Worm (Caenorhabditis elegans) whole organism, L3 larva: ENCODE measurements around the gene snr-5.

Experiments used
- R02D3.7 ChIP-seq: fragments of 150-350 bp; optimal IDR thresholded peaks from 2 replicates; lab custom pipeline; 2014; ENCODE audit warnings: missing biosample characterization, missing genetic modification characterization
- ama-1 ChIP-seq: fragments of 150-350 bp; optimal IDR thresholded peaks from 2 replicates; lab custom pipeline; 2018
- ceh-82 ChIP-seq: fragments of 150-350 bp; optimal IDR thresholded peaks from 2 replicates; lab custom pipeline; 2014; ENCODE audit warnings: missing biosample characterization, missing genetic modification characterization
- daf-12 ChIP-seq: fragments of 150-350 bp; optimal IDR thresholded peaks from 2 replicates; lab custom pipeline; 2014; ENCODE audit warnings: missing biosample characterization, missing genetic modification reagents, missing genetic modification characterization
- egl-27 ChIP-seq: sonication (generic microtip); optimal IDR thresholded peaks from 4 replicates; lab custom pipeline; 2017; ENCODE audit warnings: missing biosample characterization, missing genetic modification reagents, missing genetic modification characterization
- egl-5 ChIP-seq: fragments of 150-350 bp; optimal IDR thresholded peaks from 2 replicates; lab custom pipeline; 2017; ENCODE audit warnings: missing biosample characterization, missing genetic modification reagents, missing genetic modification characterization, inconsistent platforms
- elt-1 ChIP-seq: fragments of 150-350 bp; optimal IDR thresholded peaks from 2 replicates; lab custom pipeline; 2014; ENCODE audit warnings: missing biosample characterization, missing genetic modification characterization
- eor-1 ChIP-seq, 2 experiments: fragments of 150-350 bp; optimal IDR thresholded peaks; 2 replicates each; lab custom pipeline; 2014 to 2018; ENCODE audit warnings: missing biosample characterization in 2 of 2, missing genetic modification characterization in 2 of 2
- fkh-2 ChIP-seq: fragments of 150-350 bp; optimal IDR thresholded peaks from 2 replicates; lab custom pipeline; 2014; ENCODE audit warnings: missing biosample characterization, missing genetic modification reagents, missing genetic modification characterization
- fos-1 ChIP-seq: fragments of 150-350 bp; optimal IDR thresholded peaks from 2 replicates; lab custom pipeline; 2014; ENCODE audit warnings: missing biosample characterization, missing genetic modification characterization
- hmg-11 ChIP-seq: sonication (generic microtip); optimal IDR thresholded peaks from 2 replicates; lab custom pipeline; 2016; ENCODE audit warnings: missing genetic modification characterization, missing compliant biosample characterization
- lin-15B ChIP-seq: fragments of 150-350 bp; optimal IDR thresholded peaks from 2 replicates; lab custom pipeline; 2014; ENCODE audit warnings: missing biosample characterization, missing genetic modification characterization
- mdl-1 ChIP-seq: fragments of 150-350 bp; optimal IDR thresholded peaks from 2 replicates; lab custom pipeline; 2014; ENCODE audit warnings: missing biosample characterization, missing genetic modification characterization
- nfya-1 ChIP-seq: sonication (generic microtip); optimal IDR thresholded peaks from 2 replicates; lab custom pipeline; 2017; ENCODE audit warnings: missing genetic modification characterization, mild to moderate bottlenecking, missing compliant biosample characterization, antibody characterized with exemption, moderate library complexity; ENCODE audit not compliant: insufficient read depth
- nhr-11 ChIP-seq: fragments of 150-350 bp; optimal IDR thresholded peaks from 2 replicates; lab custom pipeline; 2014; ENCODE audit warnings: missing biosample characterization, missing genetic modification characterization
- nhr-12 ChIP-seq: fragments of 150-350 bp; optimal IDR thresholded peaks from 2 replicates; lab custom pipeline; 2014; ENCODE audit warnings: missing biosample characterization, missing genetic modification characterization
- nhr-23 ChIP-seq: fragments of 150-350 bp; optimal IDR thresholded peaks from 2 replicates; lab custom pipeline; 2014; ENCODE audit warnings: missing biosample characterization, missing genetic modification reagents, missing genetic modification characterization
- nhr-237 ChIP-seq: fragments of 150-350 bp; optimal IDR thresholded peaks from 2 replicates; lab custom pipeline; 2014; ENCODE audit warnings: missing biosample characterization, missing genetic modification characterization
- nhr-25 ChIP-seq: sonication (generic microtip); optimal IDR thresholded peaks from 2 replicates; lab custom pipeline; 2017; ENCODE audit warnings: missing biosample characterization, missing genetic modification characterization
- pha-4 ChIP-seq: fragments of 150-350 bp; optimal IDR thresholded peaks from 2 replicates; lab custom pipeline; 2014; ENCODE audit warnings: missing biosample characterization, missing genetic modification reagents, missing genetic modification characterization
- sea-2 ChIP-seq: fragments of 150-350 bp; sonication (generic microtip); optimal IDR thresholded peaks from 4 replicates; lab custom pipeline; 2014; ENCODE audit warnings: missing biosample characterization, missing genetic modification reagents, missing genetic modification characterization
- skn-1 ChIP-seq: fragments of 150-350 bp; optimal IDR thresholded peaks from 2 replicates; lab custom pipeline; 2014; ENCODE audit warnings: missing biosample characterization, missing genetic modification characterization
- unc-62 ChIP-seq: fragments of 150-350 bp; sonication (generic microtip); optimal IDR thresholded peaks from 4 replicates; lab custom pipeline; 2014; ENCODE audit warnings: missing biosample characterization, missing genetic modification reagents, missing genetic modification characterization
- ztf-4 ChIP-seq: fragments of 150-350 bp; optimal IDR thresholded peaks from 2 replicates; lab custom pipeline; 2014; ENCODE audit warnings: missing biosample characterization, missing genetic modification characterization

The snr-5 gene

DNA sequence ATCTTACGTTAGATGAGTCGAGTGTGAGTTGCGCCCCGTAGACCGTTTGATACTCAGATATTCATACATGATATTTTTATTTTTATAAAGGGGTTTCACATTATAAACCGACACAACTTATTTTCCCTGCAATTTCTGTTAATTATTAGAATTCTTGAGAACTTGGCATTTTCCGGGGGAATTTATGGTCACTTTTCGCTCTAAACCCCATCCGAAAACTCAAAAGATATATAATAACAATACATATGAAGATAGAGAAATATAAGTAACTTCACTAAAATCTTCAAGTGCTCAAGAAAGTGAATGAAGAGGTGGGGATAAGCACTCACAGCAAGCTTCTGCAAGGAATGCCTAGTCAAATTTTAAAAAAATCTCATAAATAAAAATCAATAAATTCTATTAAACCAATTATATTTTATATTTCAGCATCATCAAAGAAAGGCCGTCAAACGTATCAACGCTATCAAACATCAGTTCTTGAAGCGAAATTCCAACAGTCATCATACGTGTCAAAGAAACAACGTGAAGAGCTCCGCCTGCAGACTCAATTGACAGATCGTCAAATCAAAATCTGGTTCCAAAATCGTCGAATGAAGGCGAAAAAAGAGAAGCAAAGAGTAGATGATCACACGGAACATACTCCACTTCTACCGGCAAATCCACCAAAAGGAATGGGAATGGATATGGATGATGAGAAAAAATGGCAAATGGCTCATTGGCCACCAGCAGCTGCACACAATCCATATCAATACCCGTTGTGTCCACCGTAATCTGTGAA is 46.1 kb upstream of the snr-5 start:
- TF ChIP-seq R02D3.7 (tag; lab: Kevin White, UChicago) (no peak), skn-1 (tag; lab: Kevin White, UChicago) (peak; percentile 100), egl-5 (tag; lab: Kevin White, UChicago) (peak; percentile 27), nhr-23 (tag; lab: Kevin White, UChicago) (peak; percentile 99), sea-2 (GFP tag; lab: Kevin White, UChicago) (no peak)

DNA sequence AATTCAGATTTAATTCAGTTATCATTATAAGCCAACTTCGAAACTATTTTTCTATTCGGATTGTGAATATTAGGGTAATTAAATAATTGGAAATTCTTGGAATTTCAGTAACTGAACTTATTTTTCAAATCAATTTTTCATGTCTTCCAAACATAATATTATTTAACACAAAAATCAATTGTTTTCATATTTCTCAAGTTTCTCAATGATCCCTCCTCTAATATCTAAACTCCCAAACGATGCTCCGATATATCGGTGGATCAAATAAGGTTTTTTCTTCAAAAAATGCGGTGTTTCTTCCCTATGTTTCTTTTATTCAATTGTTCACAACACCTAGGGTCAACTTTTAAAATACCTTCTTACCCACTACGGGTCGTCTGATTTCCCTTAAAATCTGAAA is 45.4 kb upstream of the snr-5 start:
- no peak for TF ChIP-seq elt-1 (tag; lab: Kevin White, UChicago)
- TF ChIP-seq nhr-23 (tag; lab: Kevin White, UChicago), result peak; percentile 100
- TF ChIP-seq skn-1 (tag; lab: Kevin White, UChicago), result peak; percentile 100
- TF ChIP-seq, all 47 proteins: peak for 2

- TF ChIP-seq egl-5 (tag; lab: Kevin White, UChicago) (peak; percentile 100), ama-1 (lab: Kevin White, UChicago) (no peak), daf-12 (tag; lab: Kevin White, UChicago) (no peak)
These were observed 42.9 kb upstream of the snr-5 start for ce11 chrIII:7818965-7819364.

- TF ChIP-seq nfya-1, result peak; percentile 69
- peak; percentile 100 for TF ChIP-seq egl-5 (tag; lab: Kevin White, UChicago)
- no peak for TF ChIP-seq daf-12 (tag; lab: Kevin White, UChicago)
These were observed 42.0 kb upstream of the snr-5 start for ce11 chrIII:7819866-7820265.

DNA sequence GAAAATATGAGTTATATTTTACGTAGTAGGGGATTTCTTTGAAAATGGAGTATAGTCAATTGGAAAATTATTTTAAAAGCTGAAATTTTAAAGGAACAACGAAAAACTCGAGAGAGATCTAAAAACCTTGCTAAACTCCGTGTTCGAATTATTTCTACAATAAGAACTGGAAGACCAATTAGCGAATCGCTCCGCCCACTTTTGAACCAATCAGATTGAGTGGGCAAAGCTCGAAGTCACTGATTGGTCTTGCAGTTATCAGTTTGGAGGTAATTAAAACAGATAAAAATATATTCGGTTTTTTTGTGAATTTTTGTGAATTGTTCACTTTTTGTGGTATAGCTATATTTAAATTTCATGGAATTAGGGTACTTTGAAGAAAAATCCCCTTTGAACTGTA is 38.6 kb upstream of the snr-5 start:
- TF ChIP-seq fkh-2 (no peak), ceh-82 (no peak), ztf-4 (tag; lab: Kevin White, UChicago) (no peak), unc-62 (GFP tag; lab: Kevin White, UChicago) (no peak), hmg-11 (tag; lab: Kevin White, UChicago) (no peak), daf-12 (tag; lab: Kevin White, UChicago) (no peak), nfya-1 (peak; percentile 98), R02D3.7 (tag; lab: Kevin White, UChicago) (no peak)

ce11 chrIII:7824041-7824440 is 37.8 kb upstream of the snr-5 start:
- peak; percentile 100 for TF ChIP-seq egl-5 (tag; lab: Kevin White, UChicago)
- no peak for TF ChIP-seq nhr-11 (tag; lab: Kevin White, UChicago)

- peak; percentile 42 for TF ChIP-seq lin-15B
- TF ChIP-seq eor-1 (tag; optimal IDR thresholded peaks at IDR 0.05; lab: Kevin White, UChicago), result no peak
- TF ChIP-seq nhr-237 (tag; lab: Kevin White, UChicago), result no peak
- TF ChIP-seq nhr-12 (tag; lab: Kevin White, UChicago), result no peak
- peak; percentile 21 for TF ChIP-seq nhr-25 (tag; lab: Kevin White, UChicago)
- TF ChIP-seq mdl-1, result no peak
- peak; percentile 6 for TF ChIP-seq nhr-23 (tag; lab: Kevin White, UChicago)
- no peak for TF ChIP-seq fos-1 (tag; lab: Kevin White, UChicago)
- TF ChIP-seq nfya-1, result peak; percentile 57
- no peak for TF ChIP-seq egl-27
- TF ChIP-seq pha-4, result peak; percentile 71
- peak; percentile 97 for TF ChIP-seq egl-5 (tag; lab: Kevin White, UChicago)
- TF ChIP-seq ztf-4 (tag; lab: Kevin White, UChicago), result no peak
These were observed 33.1 kb upstream of the snr-5 start, which contains the start of the genes egl-45 and kcmf-1 for ce11 chrIII:7828576-7829461. egl-45 (minus strand) TSS chrIII:7828626. kcmf-1 (plus strand) TSS chrIII:7829411.
